Worm (Caenorhabditis elegans): ENCODE data around the gene fbxa-102.

- TF ChIP-seq klf-2 (GFP tag; conservative IDR thresholded peaks at IDR 0.05) = no peak
- no peak for TF ChIP-seq tab-1 (GFP tag; IDR thresholded peaks at IDR 0.05)
- no peak for TF ChIP-seq ztf-23 (GFP tag; IDR thresholded peaks at IDR 0.05)
- no peak for TF ChIP-seq ref-1 (GFP tag; conservative IDR thresholded peaks at IDR 0.05)
- TF ChIP-seq T22C8.4 (GFP tag; IDR thresholded peaks at IDR 0.05) = no peak
- TF ChIP-seq med-1 (GFP tag; optimal IDR thresholded peaks at IDR 0.05; ENCODE audit: insufficient read depth) = no peak
- TF ChIP-seq cog-1 (tag; optimal IDR thresholded peaks at IDR 0.05) = no peak
Observed at ce11 chrV:17486034-17486433, 7.6 kb downstream of the fbxa-102 start, which contains the start of gene scl-24.
